Worm (Caenorhabditis elegans) whole organism, L4 larva: ENCODE results near the gene C43F9.5.

Experiments used
- ceh-28 ChIP-seq: fragments of 150-350 bp; optimal IDR thresholded peaks from 2 replicates; lab custom pipeline; 2014; ENCODE audit warnings: missing biosample characterization, missing genetic modification reagents, missing genetic modification characterization
- dve-1 ChIP-seq: sonication (generic microtip); optimal IDR thresholded peaks from 2 replicates; lab custom pipeline; 2017; ENCODE audit warnings: antibody characterized with exemption, mild to moderate bottlenecking, missing genetic modification characterization, missing compliant biosample characterization; ENCODE audit not compliant: insufficient read depth
- hmg-1.1 ChIP-seq: fragments of 200-800 bp; sonication (Bioruptor generic); IDR thresholded peaks from 2 replicates; pipeline ENCODE4 v1.3.6; 2022; ENCODE audit warnings: missing genetic modification reagents, missing genetic modification characterization, missing compliant biosample characterization
- lin-13 ChIP-seq: fragments of 150-350 bp; optimal IDR thresholded peaks from 2 replicates; lab custom pipeline; 2014; ENCODE audit warnings: missing biosample characterization, missing genetic modification reagents, missing genetic modification characterization
- mdt-29 ChIP-seq: fragments of 200-800 bp; sonication (Bioruptor generic); IDR thresholded peaks from 2 replicates; pipeline ENCODE4 v1.3.6; 2022; ENCODE audit warnings: missing genetic modification reagents, missing genetic modification characterization, missing compliant biosample characterization
- nhr-77 ChIP-seq: fragments of 150-350 bp; optimal IDR thresholded peaks from 2 replicates; lab custom pipeline; 2014; ENCODE audit warnings: missing biosample characterization, missing genetic modification characterization
- skn-1 ChIP-seq: fragments of 150-350 bp; optimal IDR thresholded peaks from 2 replicates; lab custom pipeline; 2014; ENCODE audit warnings: missing biosample characterization, missing genetic modification characterization

- TF ChIP-seq hmg-1.1 (GFP tag; lab: Robert Waterston, UW) (no peak), skn-1 (no peak), mdt-29 (no peak), ceh-28 (tag; lab: Kevin White, UChicago) (no peak), lin-13 (GFP tag; lab: Kevin White, UChicago) (no peak), nhr-77 (no peak), dve-1 (no peak)
Observed at ce11 chrIV:10590649-10591048, at the start of gene C43F9.5, which contains the start of gene nkb-2.
